Worm (Caenorhabditis elegans) whole organism, midembryonic: Measurements from ENCODE around the gene arcp-1.

Experiments used
- T22C8.4 ChIP-seq: fragments of 200-800 bp; sonication (Bioruptor generic); IDR thresholded peaks from 2 replicates; pipeline ENCODE4 v1.3.6; 2022; ENCODE audit warnings: missing genetic modification characterization, missing compliant biosample characterization
- cog-1 ChIP-seq: sonication (generic microtip); optimal IDR thresholded peaks from 2 replicates; lab custom pipeline; 2016; ENCODE audit warnings: missing genetic modification characterization, missing compliant biosample characterization
- flt-1 ChIP-seq: fragments of 200-800 bp; sonication (Bioruptor generic); IDR thresholded peaks from 2 replicates; pipeline ENCODE4 v1.3.6; 2022; ENCODE audit warnings: missing genetic modification characterization, missing compliant biosample characterization
- klf-2 ChIP-seq: fragments of 200-800 bp; sonication (Bioruptor generic); conservative IDR thresholded peaks from 2 replicates; pipeline ENCODE4 v1.3.6; 2022; ENCODE audit warnings: missing genetic modification reagents, missing genetic modification characterization, missing compliant biosample characterization
- med-1 ChIP-seq: sonication (generic microtip); optimal IDR thresholded peaks from 2 replicates; lab custom pipeline; 2017; ENCODE audit warnings: missing genetic modification characterization, mild to moderate bottlenecking, missing compliant biosample characterization, antibody characterized with exemption, missing genetic modification reagents; ENCODE audit not compliant: insufficient read depth
- ref-1 ChIP-seq: fragments of 200-800 bp; sonication (Bioruptor generic); conservative IDR thresholded peaks from 2 replicates; pipeline ENCODE4 v1.3.6; 2022; ENCODE audit warnings: missing genetic modification reagents, missing genetic modification characterization, missing compliant biosample characterization
- tab-1 ChIP-seq: fragments of 200-800 bp; sonication (Bioruptor generic); IDR thresholded peaks from 2 replicates; pipeline ENCODE4 v1.3.6; 2022; ENCODE audit warnings: missing genetic modification characterization, missing compliant biosample characterization
- ztf-23 ChIP-seq: fragments of 200-800 bp; sonication (Bioruptor generic); IDR thresholded peaks from 2 replicates; pipeline ENCODE4 v1.3.6; 2022; ENCODE audit warnings: missing genetic modification reagents, missing genetic modification characterization, missing compliant biosample characterization
- ztf-29 ChIP-seq: fragments of 200-800 bp; sonication (Bioruptor generic); IDR thresholded peaks from 2 replicates; pipeline ENCODE4 v1.3.6; 2022; ENCODE audit warnings: missing genetic modification reagents, missing genetic modification characterization, missing compliant biosample characterization

- TF ChIP-seq T22C8.4 (GFP tag; lab: Robert Waterston, UW) (no peak), cog-1 (no peak), ztf-23 (GFP tag; lab: Robert Waterston, UW) (no peak), ztf-29 (GFP tag; lab: Robert Waterston, UW) (no peak), flt-1 (no peak), med-1 (GFP tag; lab: Kevin White, UChicago) (no peak), klf-2 (GFP tag; lab: Robert Waterston, UW) (no peak), tab-1 (GFP tag; lab: Robert Waterston, UW) (0 out of 2 replicates have a peak, but pooled peaks have one; percentile 27), ref-1 (no peak)
Measured at ce11 chrIII:3786427-3786935, 27.3 kb upstream of the arcp-1 start, which contains the start of gene acy-3.
